Fruit fly (Drosophila melanogaster): ENCODE data around the gene PrBP.

The PrBP gene

DNA sequence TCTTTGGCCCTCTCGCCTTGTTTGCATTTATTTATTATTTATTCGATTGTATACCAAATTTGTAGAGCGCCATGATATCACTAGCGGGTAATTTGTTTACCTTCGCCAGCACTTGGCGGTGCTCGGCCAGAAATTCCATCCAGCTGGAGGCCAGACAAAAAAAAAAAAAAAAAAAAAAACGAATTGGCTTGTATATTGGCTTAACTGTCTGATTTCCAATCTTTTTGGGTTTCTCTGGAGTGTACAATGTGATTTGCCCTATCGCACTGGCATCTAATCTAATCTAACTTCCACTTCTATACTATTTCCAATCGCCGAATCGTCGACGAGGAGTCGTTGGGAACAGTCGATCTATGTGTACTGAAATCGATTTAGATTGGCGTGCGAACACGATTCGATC lies 34.0 kb upstream of the PrBP start (continued):
- peak; percentile 66 for TF ChIP-seq GATAe (GFP tag; conservative IDR thresholded peaks at IDR 0.05)
- no peak for TF ChIP-seq Elba2 (GFP tag; optimal IDR thresholded peaks at IDR 0.05)
- no peak for TF ChIP-seq CG12219 (GFP tag; optimal IDR thresholded peaks at IDR 0.05)
- TF ChIP-seq yki (optimal IDR thresholded peaks at IDR 0.05), result no peak
- no peak for TF ChIP-seq CG4328 (GFP tag; optimal IDR thresholded peaks at IDR 0.05)
- TF ChIP-seq lmd (GFP tag; IDR thresholded peaks at IDR 0.05), result no peak
- no peak for TF ChIP-seq knrl (GFP tag; IDR thresholded peaks at IDR 0.05; ENCODE audit: partially characterized antibody)
- no peak for TF ChIP-seq nau (GFP tag; optimal IDR thresholded peaks at IDR 0.05)
- peak; percentile 42 for TF ChIP-seq Deaf1 (tag; optimal IDR thresholded peaks at IDR 0.05)
- no peak for TF ChIP-seq Drgx (GFP tag; IDR thresholded peaks at IDR 0.05)
- peak; percentile 68 for TF ChIP-seq mirr (GFP tag; optimal IDR thresholded peaks at IDR 0.05)
- no peak for TF ChIP-seq Aef1 (GFP tag; IDR thresholded peaks at IDR 0.05)
- TF ChIP-seq CG1832 (GFP tag; optimal IDR thresholded peaks at IDR 0.05), result no peak
- no peak for TF ChIP-seq fd102C (GFP tag; optimal IDR thresholded peaks at IDR 0.05)
- TF ChIP-seq CG33213 (GFP tag; optimal IDR thresholded peaks at IDR 0.05), result no peak
- TF ChIP-seq ham (GFP tag; IDR thresholded peaks at IDR 0.05), result no peak
- TF ChIP-seq vfl (GFP tag; optimal IDR thresholded peaks at IDR 0.05), result no peak
- no peak for TF ChIP-seq sr (GFP tag; IDR thresholded peaks at IDR 0.05)
- no peak for TF ChIP-seq CG4282 (GFP tag; optimal IDR thresholded peaks at IDR 0.05)
- no peak for TF ChIP-seq CG5180 (GFP tag; optimal IDR thresholded peaks at IDR 0.05)
- TF ChIP-seq ac (GFP tag; optimal IDR thresholded peaks at IDR 0.05), result no peak
- TF ChIP-seq Med (GFP tag), result peak; percentile 54
- TF ChIP-seq unpg (GFP tag; optimal IDR thresholded peaks at IDR 0.05), result peak; percentile 11
- TF ChIP-seq CG6813 (GFP tag; optimal IDR thresholded peaks at IDR 0.05), result no peak
- no peak for TF ChIP-seq Asciz (GFP tag; optimal IDR thresholded peaks at IDR 0.05)
- no peak for TF ChIP-seq psq (GFP tag; optimal IDR thresholded peaks at IDR 0.05)
- no peak for TF ChIP-seq CG11085 (GFP tag; IDR thresholded peaks at IDR 0.05)
- peak; percentile 93 for TF ChIP-seq sd (tag; optimal IDR thresholded peaks at IDR 0.05)
- peak; percentile 33 for TF ChIP-seq CG18599 (GFP tag; optimal IDR thresholded peaks at IDR 0.05)
- TF ChIP-seq Hey (tag; optimal IDR thresholded peaks at IDR 0.05), result peak; percentile 37
- no peak for TF ChIP-seq ssp (GFP tag; IDR thresholded peaks at IDR 0.05)
- TF ChIP-seq CG12236 (GFP tag; optimal IDR thresholded peaks at IDR 0.05), result no peak
- TF ChIP-seq sim (GFP tag; IDR thresholded peaks at IDR 0.05), result no peak
- 0 out of 4 replicates have a peak, but pooled peaks have one; percentile 11 for TF ChIP-seq chinmo (GFP tag; IDR thresholded peaks at IDR 0.05; ENCODE audit: partially characterized antibody)
- TF ChIP-seq dpn (GFP tag; optimal IDR thresholded peaks at IDR 0.05), result no peak
- TF ChIP-seq Dad (GFP tag; optimal IDR thresholded peaks at IDR 0.05), result no peak
- no peak for TF ChIP-seq CG12391 (tag; optimal IDR thresholded peaks at IDR 0.05)
- TF ChIP-seq CG17359 (tag; optimal IDR thresholded peaks at IDR 0.05), result peak; percentile 11
- TF ChIP-seq CG17612 (GFP tag; IDR thresholded peaks at IDR 0.05), result no peak
- TF ChIP-seq inv (GFP tag; IDR thresholded peaks at IDR 0.05; ENCODE audit: partially characterized antibody), result no peak
- no peak for TF ChIP-seq nmo (GFP tag; optimal IDR thresholded peaks at IDR 0.05)
- TF ChIP-seq CG10267 (tag; optimal IDR thresholded peaks at IDR 0.05), result no peak

Data from whole organism, embryonic.